Fruit fly (Drosophila melanogaster): ENCODE data around the gene Daao2.

DNA sequence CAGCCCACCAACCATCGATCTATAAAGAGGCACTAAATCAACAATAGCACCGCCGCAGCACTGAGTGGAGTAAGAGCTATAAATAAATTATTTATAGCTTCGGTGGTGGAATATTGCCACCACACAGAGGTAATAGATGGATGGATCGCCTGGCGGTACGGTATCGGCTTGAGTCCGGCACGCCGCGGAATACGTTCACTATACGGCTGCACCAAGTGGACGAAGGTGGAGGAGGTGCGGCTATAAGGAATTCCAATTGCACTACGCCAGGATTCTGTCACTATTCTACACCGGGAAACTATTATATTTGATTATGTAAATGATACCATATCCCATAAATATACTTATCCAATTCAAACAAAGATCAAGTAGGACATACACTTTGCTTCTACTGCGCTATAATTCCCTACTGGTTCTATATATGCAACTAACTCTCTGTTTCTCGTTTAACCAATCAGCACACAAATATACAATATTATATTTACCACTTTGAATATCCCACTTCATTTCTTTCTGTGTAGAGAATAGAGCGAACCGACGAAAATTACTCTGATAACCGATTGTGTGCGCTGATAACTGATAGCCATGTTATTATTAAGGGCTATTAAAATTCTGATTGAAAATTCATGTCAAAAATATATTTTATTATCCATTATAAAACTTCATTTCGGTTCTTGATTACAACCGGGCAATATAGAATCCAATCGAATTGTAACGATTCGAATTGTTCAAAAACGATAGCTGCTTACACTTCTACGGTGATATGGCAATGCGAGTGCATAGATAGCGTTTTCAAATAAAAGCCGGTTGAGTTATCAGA, 16.6 kb downstream of the Daao2 start:
- TF ChIP-seq rn (GFP tag; IDR thresholded peaks at IDR 0.05) (no peak), CG4496 (GFP tag; IDR thresholded peaks at IDR 0.05) (no peak), CG8159 (tag; optimal IDR thresholded peaks at IDR 0.05) (no peak), CG9948 (tag; optimal IDR thresholded peaks at IDR 0.05) (no peak), CG32121 (GFP tag; IDR thresholded peaks at IDR 0.05) (no peak), Pif1B (GFP tag; optimal IDR thresholded peaks at IDR 0.05) (no peak), gl (tag; optimal IDR thresholded peaks at IDR 0.05) (no peak), CG17806 (tag; optimal IDR thresholded peaks at IDR 0.05) (no peak), CG34367 (tag; optimal IDR thresholded peaks at IDR 0.05) (no peak), Pif1A (GFP tag; optimal IDR thresholded peaks at IDR 0.05) (no peak), CG12605 (GFP tag; IDR thresholded peaks at IDR 0.05) (no peak)

All from whole organism, pupa.